Fruit fly (Drosophila melanogaster) whole organism, embryonic: ENCODE results near the gene sloth1.

ENCODE experiments used
- Adf1 ChIP-seq: fragments of 200-800 bp; sonication (Bioruptor generic); IDR thresholded peaks from 2 replicates; pipeline ENCODE4 v1.3.6; 2022; ENCODE audit warnings: missing biosample characterization, missing genetic modification characterization
- Asciz ChIP-seq: fragments of 200-800 bp; sonication (Bioruptor generic); optimal IDR thresholded peaks from 2 replicates; lab custom pipeline; 2017; ENCODE audit warnings: missing biosample characterization, mild to moderate bottlenecking, missing genetic modification characterization, missing genetic modification reagents
- Atf-2 ChIP-seq: fragments of 200-800 bp; sonication (Bioruptor generic); optimal IDR thresholded peaks from 2 replicates; lab custom pipeline; 2016; ENCODE audit warnings: missing biosample characterization, missing genetic modification characterization
- CG10366 ChIP-seq: fragments of 200-800 bp; sonication (Bioruptor generic); IDR thresholded peaks from 2 replicates; pipeline ENCODE4 v1.3.6; 2022; ENCODE audit warnings: missing biosample characterization, missing genetic modification characterization
- CG10431 ChIP-seq: fragments of 200-800 bp; sonication (Bioruptor generic); optimal IDR thresholded peaks from 3 replicates; lab custom pipeline; 2018; ENCODE audit warnings: missing biosample characterization, mild to moderate bottlenecking, missing genetic modification characterization
- CG13894 ChIP-seq: fragments of 200-800 bp; sonication (Bioruptor generic); optimal IDR thresholded peaks from 3 replicates; lab custom pipeline; 2018; ENCODE audit warnings: missing biosample characterization, mild to moderate bottlenecking, missing genetic modification characterization, moderate library complexity
- CG15514 ChIP-seq: fragments of 200-800 bp; sonication (Bioruptor generic); optimal IDR thresholded peaks from 3 replicates; lab custom pipeline; 2017; ENCODE audit warnings: missing biosample characterization, missing genetic modification characterization, mild to moderate bottlenecking, moderate library complexity, missing genetic modification reagents
- CG15601 ChIP-seq: fragments of 200-800 bp; sonication (Bioruptor generic); optimal IDR thresholded peaks from 3 replicates; lab custom pipeline; 2019; ENCODE audit warnings: missing biosample characterization, mild to moderate bottlenecking, missing genetic modification characterization, moderate library complexity
- CG16815 ChIP-seq: fragments of 200-800 bp; sonication (Bioruptor generic); optimal IDR thresholded peaks from 3 replicates; lab custom pipeline; 2017; ENCODE audit warnings: missing biosample characterization, mild to moderate bottlenecking, missing genetic modification characterization
- CG2129 ChIP-seq: fragments of 200-800 bp; sonication (Bioruptor generic); IDR thresholded peaks from 2 replicates; pipeline ENCODE4 v1.3.6; 2022; ENCODE audit warnings: missing biosample characterization, missing genetic modification characterization; ENCODE audit not compliant: partially characterized antibody
- CG2199 ChIP-seq: fragments of 200-800 bp; sonication (Bioruptor generic); IDR thresholded peaks from 3 replicates; pipeline ENCODE4 v1.3.6; 2022; ENCODE audit warnings: missing biosample characterization, missing genetic modification characterization
- CG2712 ChIP-seq: fragments of 200-800 bp; optimal IDR thresholded peaks from 3 replicates; lab custom pipeline; 2019; ENCODE audit warnings: missing biosample characterization, mild to moderate bottlenecking, missing genetic modification characterization, moderate library complexity
- CG30403 ChIP-seq: fragments of 200-800 bp; sonication (Bioruptor generic); optimal IDR thresholded peaks from 3 replicates; lab custom pipeline; 2016; ENCODE audit warnings: missing biosample characterization, missing genetic modification characterization
- CG3281 ChIP-seq: fragments of 200-800 bp; sonication (Bioruptor generic); optimal IDR thresholded peaks from 3 replicates; lab custom pipeline; 2017; ENCODE audit warnings: missing biosample characterization, mild to moderate bottlenecking, missing genetic modification characterization
- CG7963 ChIP-seq: fragments of 200-800 bp; sonication (Bioruptor generic); IDR thresholded peaks from 3 replicates; pipeline ENCODE4 v1.3.6; 2022; ENCODE audit warnings: missing biosample characterization, missing genetic modification characterization; ENCODE audit not compliant: partially characterized antibody
- CG9797 ChIP-seq: fragments of 200-800 bp; sonication (Bioruptor generic); optimal IDR thresholded peaks from 3 replicates; lab custom pipeline; 2018; ENCODE audit warnings: missing biosample characterization, mild to moderate bottlenecking, missing genetic modification characterization
- CHES-1-like ChIP-seq: fragments of 200-800 bp; sonication (Bioruptor generic); optimal IDR thresholded peaks from 2 replicates; lab custom pipeline; 2016; ENCODE audit warnings: missing biosample characterization, missing genetic modification characterization
- Deaf1 ChIP-seq: fragments of 200-800 bp; optimal IDR thresholded peaks from 3 replicates; lab custom pipeline; 2019; ENCODE audit warnings: missing biosample characterization, mild to moderate bottlenecking, missing genetic modification characterization, moderate library complexity
- Dfd ChIP-seq, 2 experiments: fragments of >200 bp; optimal IDR thresholded peaks; 2 replicates each; lab custom pipeline; 2017; ENCODE audit warnings: missing biosample characterization in 2 of 2, missing genetic modification characterization in 2 of 2
- Dll ChIP-seq: fragments of 200-800 bp; sonication (Bioruptor generic); IDR thresholded peaks from 4 replicates; pipeline ENCODE4 v1.3.6; 2022; ENCODE audit warnings: missing biosample characterization, missing genetic modification characterization; ENCODE audit not compliant: partially characterized antibody
- E2f2 ChIP-seq: fragments of 200-800 bp; sonication (Bioruptor generic); IDR thresholded peaks from 2 replicates; pipeline ENCODE4 v1.3.6; 2022; ENCODE audit warnings: missing biosample characterization, missing genetic modification characterization
- ERR ChIP-seq: fragments of 200-800 bp; sonication (Bioruptor generic); optimal IDR thresholded peaks from 2 replicates; lab custom pipeline; 2016; ENCODE audit warnings: missing biosample characterization, missing genetic modification characterization
- GATAe ChIP-seq: fragments of 200-800 bp; sonication (Bioruptor generic); conservative IDR thresholded peaks from 2 replicates; pipeline ENCODE4 v1.3.6; 2022; ENCODE audit warnings: missing biosample characterization, missing genetic modification characterization
- Hmr ChIP-seq: fragments of 200-800 bp; sonication (Bioruptor generic); optimal IDR thresholded peaks from 3 replicates; lab custom pipeline; 2017; ENCODE audit warnings: mild to moderate bottlenecking, missing biosample characterization, missing genetic modification reagents, missing genetic modification characterization
- MESR4 ChIP-seq: fragments of 200-800 bp; sonication (Bioruptor generic); optimal IDR thresholded peaks from 2 replicates; lab custom pipeline; 2018; ENCODE audit warnings: missing biosample characterization, mild to moderate bottlenecking, missing genetic modification characterization, moderate library complexity
- NC2β ChIP-seq: fragments of 200-800 bp; sonication (Bioruptor generic); optimal IDR thresholded peaks from 2 replicates; lab custom pipeline; 2016; ENCODE audit warnings: missing biosample characterization, missing genetic modification characterization
- Oaz ChIP-seq: fragments of 200-800 bp; sonication (Bioruptor generic); IDR thresholded peaks from 2 replicates; pipeline ENCODE4 v1.3.6; 2022; ENCODE audit warnings: missing biosample characterization, missing genetic modification characterization
- PHDP ChIP-seq: fragments of 200-800 bp; sonication (Bioruptor generic); optimal IDR thresholded peaks from 3 replicates; lab custom pipeline; 2018; ENCODE audit warnings: missing biosample characterization, mild to moderate bottlenecking, missing genetic modification characterization, moderate library complexity
- Rx ChIP-seq: fragments of 200-800 bp; sonication (Bioruptor generic); IDR thresholded peaks from 2 replicates; pipeline ENCODE4 v1.3.6; 2022; ENCODE audit warnings: missing biosample characterization, missing genetic modification characterization
- Sin3A ChIP-seq: fragments of >200 bp; optimal IDR thresholded peaks from 2 replicates; lab custom pipeline; 2018
- Six4 ChIP-seq: fragments of 200-800 bp; sonication (Bioruptor generic); optimal IDR thresholded peaks from 2 replicates; lab custom pipeline; 2016; ENCODE audit warnings: missing biosample characterization, missing genetic modification characterization
- Ssrp ChIP-seq: fragments of 200-800 bp; sonication (Bioruptor generic); optimal IDR thresholded peaks from 2 replicates; lab custom pipeline; 2018; ENCODE audit warnings: missing biosample characterization, mild to moderate bottlenecking, missing genetic modification characterization, moderate library complexity
- aop ChIP-seq: fragments of 200-800 bp; sonication (Bioruptor generic); IDR thresholded peaks from 2 replicates; pipeline ENCODE4 v1.3.6; 2022; ENCODE audit warnings: missing biosample characterization, missing genetic modification characterization
- ato ChIP-seq: fragments of 200-800 bp; sonication (Bioruptor generic); IDR thresholded peaks from 2 replicates; pipeline ENCODE4 v1.3.6; 2022; ENCODE audit warnings: missing biosample characterization, missing genetic modification characterization; ENCODE audit not compliant: partially characterized antibody
- cg ChIP-seq: fragments of 200-800 bp; sonication (Bioruptor generic); optimal IDR thresholded peaks from 3 replicates; lab custom pipeline; 2019; ENCODE audit warnings: missing biosample characterization, mild to moderate bottlenecking, missing genetic modification characterization, moderate library complexity
- ci ChIP-seq: fragments of 200-800 bp; sonication (Bioruptor generic); IDR thresholded peaks from 3 replicates; pipeline ENCODE4 v1.3.6; 2022; ENCODE audit warnings: missing biosample characterization, missing genetic modification characterization
- corto ChIP-seq: fragments of 200-800 bp; sonication (Bioruptor generic); optimal IDR thresholded peaks from 2 replicates; lab custom pipeline; 2016; ENCODE audit warnings: missing biosample characterization, mild to moderate bottlenecking, missing genetic modification characterization, moderate library complexity
- croc ChIP-seq: fragments of 200-800 bp; sonication (Bioruptor generic); conservative IDR thresholded peaks from 3 replicates; pipeline ENCODE4 v1.3.6; 2022; ENCODE audit warnings: missing biosample characterization, missing genetic modification characterization
- crol ChIP-seq: fragments of 200-800 bp; sonication (Bioruptor generic); IDR thresholded peaks from 2 replicates; pipeline ENCODE4 v1.3.6; 2022; ENCODE audit warnings: missing biosample characterization, missing genetic modification characterization
- crp ChIP-seq, 2 experiments: fragments of 200-800 bp; sonication (Bioruptor generic); optimal IDR thresholded peaks; 2 replicates in 1 of 2; 3 replicates in 1 of 2; lab custom pipeline; 2017; ENCODE audit warnings: missing biosample characterization in 2 of 2, missing genetic modification characterization in 2 of 2, mild to moderate bottlenecking in 1 of 2, moderate library complexity in 1 of 2
- fd64A ChIP-seq: fragments of 200-800 bp; sonication (Bioruptor generic); optimal IDR thresholded peaks from 3 replicates; lab custom pipeline; 2018; ENCODE audit warnings: missing biosample characterization, mild to moderate bottlenecking, missing genetic modification characterization
- fu2 ChIP-seq: fragments of 200-800 bp; sonication (Bioruptor generic); optimal IDR thresholded peaks from 2 replicates; lab custom pipeline; 2016; ENCODE audit warnings: missing biosample characterization, missing genetic modification characterization
- gsb ChIP-seq: fragments of 200-800 bp; sonication (Bioruptor generic); IDR thresholded peaks from 2 replicates; pipeline ENCODE4 v1.3.6; 2022; ENCODE audit warnings: missing biosample characterization, missing genetic modification characterization
- inv ChIP-seq: fragments of 200-800 bp; sonication (Bioruptor generic); IDR thresholded peaks from 2 replicates; pipeline ENCODE4 v1.3.6; 2022; ENCODE audit warnings: missing biosample characterization, missing genetic modification characterization; ENCODE audit not compliant: partially characterized antibody
- klu ChIP-seq: fragments of 200-800 bp; sonication (Bioruptor generic); IDR thresholded peaks from 2 replicates; pipeline ENCODE4 v1.3.6; 2022; ENCODE audit warnings: missing biosample characterization, missing genetic modification characterization
- kni ChIP-seq: fragments of 200-800 bp; sonication (Bioruptor generic); optimal IDR thresholded peaks from 3 replicates; lab custom pipeline; 2017; ENCODE audit warnings: mild to moderate bottlenecking, missing biosample characterization, missing genetic modification reagents, missing genetic modification characterization
- lola ChIP-seq, 3 experiments: fragments of >200 bp in 2 of 3; fragments of 200-800 bp in 1 of 3; sonication (Bioruptor generic) in 1 of 3; optimal IDR thresholded peaks; 2 replicates each; lab custom pipeline; 2017 to 2019; ENCODE audit warnings: missing biosample characterization in 3 of 3, missing genetic modification characterization in 3 of 3, mild to moderate bottlenecking in 1 of 3, moderate library complexity in 1 of 3
- nerfin-2 ChIP-seq: fragments of 200-800 bp; sonication (Bioruptor generic); IDR thresholded peaks from 2 replicates; pipeline ENCODE4 v1.3.6; 2022; ENCODE audit warnings: missing biosample characterization, missing genetic modification characterization; ENCODE audit not compliant: partially characterized antibody
- prd ChIP-seq, 3 experiments: fragments of >200 bp in 2 of 3; fragments of 200-800 bp in 1 of 3; sonication (Bioruptor generic) in 1 of 3; optimal IDR thresholded peaks in 2 of 3; IDR thresholded peaks in 1 of 3; 2 replicates in 2 of 3; 3 replicates in 1 of 3; pipeline versions ENCODE4 v1.3.6 to Lab custom; 2017 to 2022; ENCODE audit warnings: missing biosample characterization in 1 of 3, missing genetic modification characterization in 1 of 3
- wek ChIP-seq: fragments of 200-800 bp; sonication (Bioruptor generic); optimal IDR thresholded peaks from 3 replicates; lab custom pipeline; 2018; ENCODE audit warnings: missing biosample characterization, mild to moderate bottlenecking, missing genetic modification characterization, moderate library complexity

sloth1 gene

dm6 chrX:6973340-6973739 lies 37.8 kb upstream of the sloth1 start, which contains the start of gene CG3040 (continued):
- TF ChIP-seq fd64A (GFP tag; lab: Kevin White, UChicago): no peak
- TF ChIP-seq crol (GFP tag; lab: Robert Waterston, UW): no peak
- TF ChIP-seq klu: no peak
- TF ChIP-seq CG3281 (GFP tag; lab: Kevin White, UChicago): peak; percentile 15
- peak in 1 of 2 experiments; percentile 69 for TF ChIP-seq crp (GFP tag; optimal IDR thresholded peaks at IDR 0.05; lab: Kevin White, UChicago)
- TF ChIP-seq Rx (GFP tag; lab: Robert Waterston, UW): no peak
- peak; percentile 59; the same call in 2 of the 3 replicates for TF ChIP-seq ci (GFP tag; lab: Robert Waterston, UW)
- no peak for TF ChIP-seq CG7963 (GFP tag; lab: Robert Waterston, UW)
- no peak for TF ChIP-seq MESR4 (GFP tag; lab: Kevin White, UChicago)
- TF ChIP-seq aop (GFP tag; lab: Robert Waterston, UW): no peak
- peak; percentile 63 for TF ChIP-seq CG15514 (GFP tag; lab: Kevin White, UChicago)
- no peak for TF ChIP-seq Six4
- TF ChIP-seq CG2712 (tag; lab: Kevin White, UChicago): peak; percentile 54
- TF ChIP-seq ato (GFP tag; lab: Robert Waterston, UW): no peak
- TF ChIP-seq fu2: no peak
- no peak for TF ChIP-seq Sin3A (lab: Kevin White, UChicago)
- TF ChIP-seq E2f2 (GFP tag; lab: Robert Waterston, UW): peak; percentile 37; the same call in 1 of the 2 replicates
- no peak for TF ChIP-seq Dll (GFP tag; lab: Robert Waterston, UW)
- TF ChIP-seq Dfd (GFP tag; optimal IDR thresholded peaks at IDR 0.05; lab: Kevin White, UChicago): no peak
- no peak for TF ChIP-seq wek (GFP tag; lab: Kevin White, UChicago)
- TF ChIP-seq Deaf1: peak; percentile 19
- no peak for TF ChIP-seq Asciz (GFP tag; lab: Kevin White, UChicago)
- TF ChIP-seq CG16815 (GFP tag; lab: Kevin White, UChicago): no peak
- peak; percentile 39; the same call in 1 of the 2 replicates for TF ChIP-seq CG10366 (GFP tag; lab: Robert Waterston, UW)
- peak; percentile 62 for TF ChIP-seq CG13894
- TF ChIP-seq PHDP (tag; lab: Kevin White, UChicago): peak; percentile 28
- TF ChIP-seq CG15601 (tag; lab: Kevin White, UChicago): peak; percentile 99
- TF ChIP-seq NC2β (GFP tag; lab: Kevin White, UChicago): no peak
- TF ChIP-seq CG9797 (GFP tag; lab: Kevin White, UChicago): peak; percentile 63
- TF ChIP-seq CG2199: no peak
- TF ChIP-seq lola (GFP tag; optimal IDR thresholded peaks at IDR 0.05; lab: Kevin White, UChicago): no peak
- TF ChIP-seq Ssrp (tag; lab: Kevin White, UChicago): peak; percentile 44
- TF ChIP-seq inv (GFP tag; lab: Robert Waterston, UW): no peak
- no peak for TF ChIP-seq gsb (GFP tag; lab: Robert Waterston, UW)
- TF ChIP-seq CG2129 (GFP tag; lab: Robert Waterston, UW): no peak
- TF ChIP-seq nerfin-2 (GFP tag; lab: Robert Waterston, UW): no peak
- no peak for TF ChIP-seq Adf1 (GFP tag; lab: Robert Waterston, UW)
- no peak for TF ChIP-seq corto (GFP tag; lab: Kevin White, UChicago)
- no peak for TF ChIP-seq CG10431 (GFP tag; lab: Kevin White, UChicago)
- no peak for TF ChIP-seq cg (GFP tag; lab: Kevin White, UChicago)
- peak; percentile 61 for TF ChIP-seq Hmr (GFP tag; lab: Kevin White, UChicago)
- TF ChIP-seq GATAe: no peak
- TF ChIP-seq Atf-2: no peak
- TF ChIP-seq Oaz: no peak
- no peak for TF ChIP-seq kni (GFP tag; lab: Kevin White, UChicago)
- TF ChIP-seq ERR (GFP tag; lab: Kevin White, UChicago): no peak
- no peak for TF ChIP-seq croc (GFP tag; lab: Robert Waterston, UW)
- TF ChIP-seq CG30403 (GFP tag; lab: Kevin White, UChicago): peak; percentile 56
- TF ChIP-seq CHES-1-like: no peak
- no peak for TF ChIP-seq prd (optimal IDR thresholded peaks at IDR 0.05; lab: Kevin White, UChicago)
- peak; percentile 41; the same call in 1 of the 3 replicates for TF ChIP-seq prd (GFP tag; IDR thresholded peaks at IDR 0.05; lab: Robert Waterston, UW)
